Fruit fly (Drosophila melanogaster): ENCODE results near the gene CG42724.

CG42724 gene

DNA sequence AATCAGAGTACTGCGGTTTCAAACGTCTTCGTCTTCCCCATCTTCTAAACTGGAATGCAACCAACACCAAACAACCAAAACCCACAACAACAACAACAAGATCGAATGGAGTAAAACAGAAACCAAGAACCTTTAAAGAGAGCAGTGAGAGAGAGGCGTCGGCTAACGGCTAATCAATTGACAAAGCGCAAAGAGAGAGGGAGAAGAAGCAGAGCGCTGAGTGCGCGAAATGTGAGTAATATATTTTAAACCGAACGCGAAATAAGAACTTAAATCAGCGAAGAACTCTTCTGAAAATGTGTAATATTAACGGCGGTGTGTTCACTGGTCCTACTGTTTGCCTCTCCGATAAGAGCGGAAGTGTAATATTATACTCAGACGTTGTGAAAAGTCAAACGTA, 39.5 kb upstream of the CG42724 start:
- TF ChIP-seq ey (GFP tag; optimal IDR thresholded peaks at IDR 0.05) (no peak), dmrt93B (GFP tag; optimal IDR thresholded peaks at IDR 0.05) (no peak), Dfd (GFP tag; optimal IDR thresholded peaks at IDR 0.05) (no peak), CG32264 (GFP tag; optimal IDR thresholded peaks at IDR 0.05) (no peak), Sp1 (GFP tag; optimal IDR thresholded peaks at IDR 0.05) (no peak), Vsx2 (GFP tag; optimal IDR thresholded peaks at IDR 0.05; ENCODE audit: partially characterized antibody) (peak; percentile 29), Dif (GFP tag; optimal IDR thresholded peaks at IDR 0.05; ENCODE audit: partially characterized antibody) (peak; percentile 61), CrebA (GFP tag; optimal IDR thresholded peaks at IDR 0.05; ENCODE audit: borderline replicate concordance) (peak; percentile 42), jim (GFP tag; optimal IDR thresholded peaks at IDR 0.05) (no peak)

DNA sequence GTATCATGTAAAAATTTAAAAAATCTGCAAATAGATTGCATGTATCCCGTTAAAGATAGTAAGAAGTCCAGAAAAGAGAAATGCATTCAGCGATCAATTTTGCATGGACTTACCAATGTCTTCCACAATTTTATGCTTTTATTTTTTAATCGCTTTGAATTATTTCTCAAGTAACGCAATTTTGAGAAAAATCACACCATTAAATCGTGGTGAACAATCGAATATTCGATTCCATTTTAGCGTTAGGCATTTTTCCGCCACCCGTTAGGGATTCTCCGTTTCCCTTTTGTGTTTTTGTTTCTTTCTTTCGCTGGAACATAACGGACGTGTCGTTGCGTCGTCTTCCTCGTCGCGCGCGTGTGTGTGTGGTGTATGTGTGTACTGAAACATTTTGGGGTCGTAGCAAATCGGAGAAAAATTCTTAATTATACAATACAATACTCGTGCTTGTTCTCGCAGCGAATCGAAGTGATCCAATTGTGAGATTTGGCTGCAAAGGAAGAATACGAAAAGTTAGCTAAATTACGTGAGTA, 38.5 kb upstream of the CG42724 start, which contains the start of gene gpp:
Gene gpp, plus strand, starts transcription at position 290 of the 533 bp plus-strand sequence.
- TF ChIP-seq OdsH (GFP tag; optimal IDR thresholded peaks at IDR 0.05) (no peak), brk (GFP tag; optimal IDR thresholded peaks at IDR 0.05) (peak; percentile 19), woc (GFP tag; optimal IDR thresholded peaks at IDR 0.05) (peak; percentile 22), Sp1 (GFP tag; optimal IDR thresholded peaks at IDR 0.05) (peak; percentile 42), CrebA (GFP tag; optimal IDR thresholded peaks at IDR 0.05; ENCODE audit: borderline replicate concordance) (no peak), Hnf4 (GFP tag; optimal IDR thresholded peaks at IDR 0.05) (no peak), pan (optimal IDR thresholded peaks at IDR 0.05) (no peak), Vsx2 (GFP tag; optimal IDR thresholded peaks at IDR 0.05; ENCODE audit: partially characterized antibody) (peak; percentile 16), rgr (GFP tag; optimal IDR thresholded peaks at IDR 0.05) (peak; percentile 7), sv (GFP tag; optimal IDR thresholded peaks at IDR 0.05) (peak; percentile 20), Dif (GFP tag; optimal IDR thresholded peaks at IDR 0.05; ENCODE audit: partially characterized antibody) (peak; percentile 5), ey (GFP tag; optimal IDR thresholded peaks at IDR 0.05) (no peak), Rel (GFP tag; optimal IDR thresholded peaks at IDR 0.05) (no peak), Rel (tag; optimal IDR thresholded peaks at IDR 0.05) (peak; percentile 34), Hr83 (GFP tag; optimal IDR thresholded peaks at IDR 0.05; ENCODE audit: poor library complexity, severe bottlenecking) (peak; percentile 32), Dfd (GFP tag; optimal IDR thresholded peaks at IDR 0.05) (peak; percentile 14), psq (GFP tag; optimal IDR thresholded peaks at IDR 0.05) (peak; percentile 99)

DNA sequence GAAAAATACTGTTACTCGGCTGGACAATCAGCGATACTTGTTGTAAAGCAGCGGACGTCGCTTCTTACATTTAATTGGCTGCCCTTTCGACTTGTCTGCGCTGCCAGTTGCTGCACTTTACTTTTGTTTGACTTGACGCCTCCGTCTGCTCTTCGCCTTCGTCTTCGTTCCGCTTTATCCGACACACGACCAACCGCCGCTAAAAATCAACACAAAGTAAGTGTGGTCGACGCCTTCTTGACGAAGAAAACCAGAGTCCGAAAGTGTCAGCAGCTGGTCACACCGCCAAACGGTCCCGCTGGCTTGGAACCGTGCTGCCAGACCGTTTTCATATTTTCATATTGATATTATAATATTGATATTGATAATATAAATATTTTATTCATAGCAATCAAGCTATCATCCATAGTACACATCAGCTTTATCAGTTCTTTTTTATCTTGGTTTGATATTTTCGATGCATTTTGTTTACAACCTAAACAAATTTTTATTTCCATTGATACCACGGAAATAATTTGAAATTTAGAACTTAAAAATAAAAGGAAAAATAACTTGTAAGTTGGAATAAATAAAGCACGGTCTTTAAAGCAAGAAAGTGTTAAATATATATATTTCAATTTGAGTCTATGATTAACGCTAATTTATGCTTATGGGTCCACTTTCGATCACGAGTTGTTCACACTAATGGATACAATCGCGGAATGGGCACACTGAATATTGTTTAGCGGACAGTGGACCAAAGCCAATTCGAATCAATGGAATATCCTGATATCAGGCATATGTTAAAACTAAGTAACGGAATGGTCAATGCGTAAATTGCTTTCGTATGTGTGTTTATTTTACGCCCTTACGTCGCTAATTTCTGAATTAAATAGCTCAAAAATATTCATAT, 37.8 kb upstream of the CG42724 start, which contains the start of gene Dmtn:
Gene Dmtn, minus strand, starts transcription at position 222 of the 892 bp plus-strand sequence.
- peak; percentile 47 for TF ChIP-seq Hnf4 (GFP tag; optimal IDR thresholded peaks at IDR 0.05)
- no peak for TF ChIP-seq Dfd (GFP tag; optimal IDR thresholded peaks at IDR 0.05)
- TF ChIP-seq Jra (GFP tag; optimal IDR thresholded peaks at IDR 0.05): no peak
- TF ChIP-seq N (GFP tag; optimal IDR thresholded peaks at IDR 0.05): no peak
- TF ChIP-seq Abd-B (GFP tag; optimal IDR thresholded peaks at IDR 0.05): no peak
- peak; percentile 31 for TF ChIP-seq Sp1 (GFP tag; optimal IDR thresholded peaks at IDR 0.05)
- no peak for TF ChIP-seq CrebA (GFP tag; optimal IDR thresholded peaks at IDR 0.05; ENCODE audit: borderline replicate concordance)
- TF ChIP-seq Mio (GFP tag; optimal IDR thresholded peaks at IDR 0.05): no peak
- TF ChIP-seq rgr (GFP tag; optimal IDR thresholded peaks at IDR 0.05): no peak
- TF ChIP-seq dmrt93B (GFP tag; optimal IDR thresholded peaks at IDR 0.05): no peak
- no peak for TF ChIP-seq CG32264 (GFP tag; optimal IDR thresholded peaks at IDR 0.05)
- no peak for TF ChIP-seq sv (GFP tag; optimal IDR thresholded peaks at IDR 0.05)
- no peak for TF ChIP-seq foxo (GFP tag; optimal IDR thresholded peaks at IDR 0.05)
- TF ChIP-seq br (GFP tag; optimal IDR thresholded peaks at IDR 0.05): peak; percentile 40
- TF ChIP-seq Hr78 (GFP tag; optimal IDR thresholded peaks at IDR 0.05): no peak
- TF ChIP-seq Hr83 (GFP tag; optimal IDR thresholded peaks at IDR 0.05; ENCODE audit: poor library complexity, severe bottlenecking): peak; percentile 62
- TF ChIP-seq dl (GFP tag; optimal IDR thresholded peaks at IDR 0.05; ENCODE audit: insufficient read depth in 1 of 2, partially characterized antibody in 2 of 2): peak in 1 of 2 experiments; percentile 12
- no peak for TF ChIP-seq dsf (GFP tag; optimal IDR thresholded peaks at IDR 0.05; ENCODE audit: borderline replicate concordance)
- no peak for TF ChIP-seq fru (GFP tag; optimal IDR thresholded peaks at IDR 0.05)
- TF ChIP-seq sage (GFP tag; optimal IDR thresholded peaks at IDR 0.05): no peak
- TF ChIP-seq Vsx2 (GFP tag; optimal IDR thresholded peaks at IDR 0.05; ENCODE audit: partially characterized antibody): peak; percentile 58
- TF ChIP-seq psq (GFP tag; optimal IDR thresholded peaks at IDR 0.05): no peak
- no peak for TF ChIP-seq CG9705 (GFP tag; optimal IDR thresholded peaks at IDR 0.05)
- TF ChIP-seq woc (GFP tag; optimal IDR thresholded peaks at IDR 0.05): peak; percentile 44
- no peak for TF ChIP-seq GATAd (GFP tag; optimal IDR thresholded peaks at IDR 0.05)
- TF ChIP-seq HLH106 (tag; optimal IDR thresholded peaks at IDR 0.05): peak; percentile 37
- TF ChIP-seq Rel (GFP tag; optimal IDR thresholded peaks at IDR 0.05): no peak
- peak; percentile 42 for TF ChIP-seq Rel (tag; optimal IDR thresholded peaks at IDR 0.05)
- peak; percentile 45 for TF ChIP-seq Dif (GFP tag; optimal IDR thresholded peaks at IDR 0.05; ENCODE audit: partially characterized antibody)
- TF ChIP-seq lola (GFP tag; optimal IDR thresholded peaks at IDR 0.05): no peak
- TF ChIP-seq jim (GFP tag; optimal IDR thresholded peaks at IDR 0.05): peak; percentile 18
- no peak for TF ChIP-seq OdsH (GFP tag; optimal IDR thresholded peaks at IDR 0.05)
- TF ChIP-seq usp (GFP tag; optimal IDR thresholded peaks at IDR 0.05): no peak
- peak; percentile 25 for TF ChIP-seq h (GFP tag; optimal IDR thresholded peaks at IDR 0.05)
- TF ChIP-seq brk (GFP tag; optimal IDR thresholded peaks at IDR 0.05): peak; percentile 1
- no peak for TF ChIP-seq Myc (optimal IDR thresholded peaks at IDR 0.05)
- no peak for TF ChIP-seq tai (GFP tag; optimal IDR thresholded peaks at IDR 0.05)
- no peak for TF ChIP-seq pan (optimal IDR thresholded peaks at IDR 0.05)
- TF ChIP-seq ey (GFP tag; optimal IDR thresholded peaks at IDR 0.05): no peak

Measured in whole organism, wandering third instar larva.